Worm (Caenorhabditis elegans) whole organism, L3 larva: Measurements from ENCODE around the gene T26H5.8.

ENCODE experiments used
- R02D3.7 ChIP-seq: fragments of 150-350 bp; optimal IDR thresholded peaks from 2 replicates; lab custom pipeline; 2014; ENCODE audit warnings: missing biosample characterization, missing genetic modification characterization
- ZK546.5 ChIP-seq: sonication (generic microtip); optimal IDR thresholded peaks from 2 replicates; lab custom pipeline; 2017; ENCODE audit warnings: missing biosample characterization, missing genetic modification characterization
- aly-2 ChIP-seq: fragments of 150-350 bp; optimal IDR thresholded peaks from 2 replicates; lab custom pipeline; 2014; ENCODE audit warnings: missing biosample characterization, missing genetic modification characterization
- ama-1 ChIP-seq: fragments of 150-350 bp; optimal IDR thresholded peaks from 2 replicates; lab custom pipeline; 2018
- ceh-16 ChIP-seq: sonication (generic microtip); optimal IDR thresholded peaks from 2 replicates; lab custom pipeline; 2017; ENCODE audit warnings: missing biosample characterization, missing genetic modification characterization
- ceh-28 ChIP-seq: fragments of 150-350 bp; optimal IDR thresholded peaks from 2 replicates; lab custom pipeline; 2014; ENCODE audit warnings: missing biosample characterization, missing genetic modification reagents, missing genetic modification characterization
- ceh-82 ChIP-seq: fragments of 150-350 bp; optimal IDR thresholded peaks from 2 replicates; lab custom pipeline; 2014; ENCODE audit warnings: missing biosample characterization, missing genetic modification characterization
- ceh-9 ChIP-seq: sonication (generic microtip); optimal IDR thresholded peaks from 2 replicates; lab custom pipeline; 2018; ENCODE audit warnings: missing biosample characterization, missing genetic modification characterization
- daf-12 ChIP-seq: fragments of 150-350 bp; optimal IDR thresholded peaks from 2 replicates; lab custom pipeline; 2014; ENCODE audit warnings: missing biosample characterization, missing genetic modification reagents, missing genetic modification characterization
- egl-27 ChIP-seq: sonication (generic microtip); optimal IDR thresholded peaks from 4 replicates; lab custom pipeline; 2017; ENCODE audit warnings: missing biosample characterization, missing genetic modification reagents, missing genetic modification characterization
- egl-5 ChIP-seq: fragments of 150-350 bp; optimal IDR thresholded peaks from 2 replicates; lab custom pipeline; 2017; ENCODE audit warnings: missing biosample characterization, missing genetic modification reagents, missing genetic modification characterization, inconsistent platforms
- elt-1 ChIP-seq: fragments of 150-350 bp; optimal IDR thresholded peaks from 2 replicates; lab custom pipeline; 2014; ENCODE audit warnings: missing biosample characterization, missing genetic modification characterization
- elt-2 ChIP-seq: sonication (generic microtip); optimal IDR thresholded peaks from 2 replicates; lab custom pipeline; 2016; ENCODE audit warnings: missing genetic modification reagents, mild to moderate bottlenecking, missing genetic modification characterization, missing compliant biosample characterization
- eor-1 ChIP-seq, 2 experiments: fragments of 150-350 bp; optimal IDR thresholded peaks; 2 replicates each; lab custom pipeline; 2014 to 2018; ENCODE audit warnings: missing biosample characterization in 2 of 2, missing genetic modification characterization in 2 of 2
- fkh-10 ChIP-seq: sonication (generic microtip); optimal IDR thresholded peaks from 2 replicates; lab custom pipeline; 2017; ENCODE audit warnings: missing biosample characterization, missing genetic modification reagents, missing genetic modification characterization
- fos-1 ChIP-seq: fragments of 150-350 bp; optimal IDR thresholded peaks from 2 replicates; lab custom pipeline; 2014; ENCODE audit warnings: missing biosample characterization, missing genetic modification characterization
- hmg-11 ChIP-seq: sonication (generic microtip); optimal IDR thresholded peaks from 2 replicates; lab custom pipeline; 2016; ENCODE audit warnings: missing genetic modification characterization, missing compliant biosample characterization
- jun-1 ChIP-seq: fragments of 150-350 bp; optimal IDR thresholded peaks from 2 replicates; lab custom pipeline; 2014; ENCODE audit warnings: missing biosample characterization, missing genetic modification reagents, missing genetic modification characterization
- lin-15B ChIP-seq: fragments of 150-350 bp; optimal IDR thresholded peaks from 2 replicates; lab custom pipeline; 2014; ENCODE audit warnings: missing biosample characterization, missing genetic modification characterization
- lin-39 ChIP-seq: fragments of 150-350 bp; optimal IDR thresholded peaks from 2 replicates; lab custom pipeline; 2018; ENCODE audit warnings: missing biosample characterization, missing genetic modification reagents, missing genetic modification characterization
- lsy-12 ChIP-seq: sonication (generic microtip); optimal IDR thresholded peaks from 2 replicates; lab custom pipeline; 2016; ENCODE audit warnings: mild to moderate bottlenecking, missing genetic modification characterization, missing compliant biosample characterization
- mdl-1 ChIP-seq: fragments of 150-350 bp; optimal IDR thresholded peaks from 2 replicates; lab custom pipeline; 2014; ENCODE audit warnings: missing biosample characterization, missing genetic modification characterization
- mml-1 ChIP-seq: fragments of 150-350 bp; sonication (generic microtip); optimal IDR thresholded peaks from 3 replicates; lab custom pipeline; 2014; ENCODE audit warnings: missing biosample characterization, missing genetic modification characterization
- nfya-1 ChIP-seq: sonication (generic microtip); optimal IDR thresholded peaks from 2 replicates; lab custom pipeline; 2017; ENCODE audit warnings: missing genetic modification characterization, mild to moderate bottlenecking, missing compliant biosample characterization, antibody characterized with exemption, moderate library complexity; ENCODE audit not compliant: insufficient read depth
- nhr-11 ChIP-seq: fragments of 150-350 bp; optimal IDR thresholded peaks from 2 replicates; lab custom pipeline; 2014; ENCODE audit warnings: missing biosample characterization, missing genetic modification characterization
- nhr-12 ChIP-seq: fragments of 150-350 bp; optimal IDR thresholded peaks from 2 replicates; lab custom pipeline; 2014; ENCODE audit warnings: missing biosample characterization, missing genetic modification characterization
- nhr-23 ChIP-seq: fragments of 150-350 bp; optimal IDR thresholded peaks from 2 replicates; lab custom pipeline; 2014; ENCODE audit warnings: missing biosample characterization, missing genetic modification reagents, missing genetic modification characterization
- nhr-237 ChIP-seq: fragments of 150-350 bp; optimal IDR thresholded peaks from 2 replicates; lab custom pipeline; 2014; ENCODE audit warnings: missing biosample characterization, missing genetic modification characterization
- nhr-25 ChIP-seq: sonication (generic microtip); optimal IDR thresholded peaks from 2 replicates; lab custom pipeline; 2017; ENCODE audit warnings: missing biosample characterization, missing genetic modification characterization
- nhr-28 ChIP-seq: fragments of 150-350 bp; optimal IDR thresholded peaks from 2 replicates; lab custom pipeline; 2014; ENCODE audit warnings: missing biosample characterization, missing genetic modification characterization
- nhr-43 ChIP-seq: sonication (generic microtip); optimal IDR thresholded peaks from 2 replicates; lab custom pipeline; 2016; ENCODE audit warnings: mild to moderate bottlenecking, missing genetic modification characterization, missing compliant biosample characterization; ENCODE audit not compliant: poor library complexity, severe bottlenecking
- nhr-67 ChIP-seq: fragments of 150-350 bp; optimal IDR thresholded peaks from 2 replicates; lab custom pipeline; 2014; ENCODE audit warnings: missing biosample characterization, missing genetic modification characterization
- nhr-76 ChIP-seq: fragments of 150-350 bp; sonication (generic microtip); optimal IDR thresholded peaks from 5 replicates; lab custom pipeline; 2014; ENCODE audit warnings: missing biosample characterization, missing genetic modification characterization
- nhr-77 ChIP-seq: fragments of 150-350 bp; optimal IDR thresholded peaks from 2 replicates; lab custom pipeline; 2014; ENCODE audit warnings: missing biosample characterization, missing genetic modification characterization
- pha-4 ChIP-seq: fragments of 150-350 bp; optimal IDR thresholded peaks from 2 replicates; lab custom pipeline; 2014; ENCODE audit warnings: missing biosample characterization, missing genetic modification reagents, missing genetic modification characterization
- pqm-1 ChIP-seq: fragments of 150-350 bp; optimal IDR thresholded peaks from 2 replicates; lab custom pipeline; 2017; ENCODE audit warnings: missing biosample characterization, missing genetic modification characterization, inconsistent platforms
- sea-2 ChIP-seq: fragments of 150-350 bp; sonication (generic microtip); optimal IDR thresholded peaks from 4 replicates; lab custom pipeline; 2014; ENCODE audit warnings: missing biosample characterization, missing genetic modification reagents, missing genetic modification characterization
- skn-1 ChIP-seq: fragments of 150-350 bp; optimal IDR thresholded peaks from 2 replicates; lab custom pipeline; 2014; ENCODE audit warnings: missing biosample characterization, missing genetic modification characterization
- snpc-4 ChIP-seq: fragments of 150-350 bp; optimal IDR thresholded peaks from 2 replicates; lab custom pipeline; 2014; ENCODE audit warnings: missing biosample characterization, missing genetic modification characterization
- tbx-2 ChIP-seq: sonication (generic microtip); optimal IDR thresholded peaks from 2 replicates; lab custom pipeline; 2016; ENCODE audit warnings: mild to moderate bottlenecking, missing genetic modification characterization, missing compliant biosample characterization
- unc-62 ChIP-seq: fragments of 150-350 bp; sonication (generic microtip); optimal IDR thresholded peaks from 4 replicates; lab custom pipeline; 2014; ENCODE audit warnings: missing biosample characterization, missing genetic modification reagents, missing genetic modification characterization
- zag-1 ChIP-seq: fragments of 150-350 bp; optimal IDR thresholded peaks from 2 replicates; lab custom pipeline; 2014; ENCODE audit warnings: missing biosample characterization, missing genetic modification characterization
- ztf-4 ChIP-seq: fragments of 150-350 bp; optimal IDR thresholded peaks from 2 replicates; lab custom pipeline; 2014; ENCODE audit warnings: missing biosample characterization, missing genetic modification characterization

Gene T26H5.8

ce11 chrV:15478597-15478996, 46.1 kb upstream of the T26H5.8 start, which contains the start of gene C06B8.2:
Gene C06B8.2 (minus strand): TSS chrV:15478749.
- TF ChIP-seq R02D3.7 (no peak), elt-2 (peak; percentile 40), mdl-1 (no peak), pha-4 (peak; percentile 52), ceh-16 (no peak), pqm-1 (tag; lab: Kevin White, UChicago) (peak; percentile 54), egl-5 (tag; lab: Kevin White, UChicago) (no peak), elt-1 (no peak)

ce11 chrV:15471029-15471428, 38.5 kb upstream of the T26H5.8 start, which contains the start of gene dpf-1:
Gene dpf-1 (plus strand): TSS chrV:15471329.
- TF ChIP-seq ztf-4 (no peak), aly-2 (tag; lab: Kevin White, UChicago) (no peak), mml-1 (no peak), ZK546.5 (tag; lab: Kevin White, UChicago) (no peak), nhr-67 (tag; lab: Kevin White, UChicago) (no peak), eor-1 (tag; optimal IDR thresholded peaks at IDR 0.05; lab: Kevin White, UChicago) (no peak), lin-15B (tag; lab: Kevin White, UChicago) (no peak), nhr-25 (tag; lab: Kevin White, UChicago) (no peak), lin-39 (tag; lab: Kevin White, UChicago) (no peak), ama-1 (lab: Kevin White, UChicago) (no peak), sea-2 (no peak), nhr-12 (tag; lab: Kevin White, UChicago) (no peak), fkh-10 (no peak), skn-1 (no peak), nhr-77 (no peak), snpc-4 (tag; lab: Kevin White, UChicago) (no peak)
- TF ChIP-seq, all 47 proteins: peak for 0

ce11 chrV:15466719-15467118, 34.2 kb upstream of the T26H5.8 start:
- no peak for TF ChIP-seq nhr-11 (tag; lab: Kevin White, UChicago)
- no peak for TF ChIP-seq mdl-1
- TF ChIP-seq ceh-28 (tag; lab: Kevin White, UChicago) = no peak
- TF ChIP-seq nhr-76 = no peak
- TF ChIP-seq, all 47 proteins: peak for 0

ce11 chrV:15466017-15466416, 33.5 kb upstream of the T26H5.8 start:
- TF ChIP-seq mml-1 = no peak
- no peak for TF ChIP-seq fos-1
- TF ChIP-seq nhr-237 (tag; lab: Kevin White, UChicago) = no peak
- no peak for TF ChIP-seq nhr-28 (tag; lab: Kevin White, UChicago)
- no peak for TF ChIP-seq pqm-1 (tag; lab: Kevin White, UChicago)
- no peak for TF ChIP-seq lin-15B (tag; lab: Kevin White, UChicago)
- TF ChIP-seq nhr-11 (tag; lab: Kevin White, UChicago) = no peak
- TF ChIP-seq ZK546.5 (tag; lab: Kevin White, UChicago) = no peak
- TF ChIP-seq jun-1 = no peak
- TF ChIP-seq mdl-1 = no peak

- no peak for TF ChIP-seq ceh-16
- TF ChIP-seq lin-39 (tag; lab: Kevin White, UChicago) = peak; percentile 63
- TF ChIP-seq tbx-2 (tag; lab: Kevin White, UChicago) = peak; percentile 85
- no peak for TF ChIP-seq unc-62 (GFP tag; lab: Kevin White, UChicago)
- no peak for TF ChIP-seq pha-4
- peak; percentile 68 for TF ChIP-seq pqm-1 (tag; lab: Kevin White, UChicago)
- peak; percentile 76 for TF ChIP-seq nhr-43
- no peak for TF ChIP-seq daf-12 (tag; lab: Kevin White, UChicago)
- TF ChIP-seq nhr-237 (tag; lab: Kevin White, UChicago) = no peak
- no peak for TF ChIP-seq ZK546.5 (tag; lab: Kevin White, UChicago)
- TF ChIP-seq lsy-12 (tag; lab: Kevin White, UChicago) = peak; percentile 71
- TF ChIP-seq jun-1 = peak; percentile 90
- TF ChIP-seq hmg-11 (tag; lab: Kevin White, UChicago) = peak; percentile 56
- TF ChIP-seq elt-2 = peak; percentile 85
- no peak for TF ChIP-seq elt-1
- TF ChIP-seq ama-1 (lab: Kevin White, UChicago) = no peak
- no peak for TF ChIP-seq sea-2
- TF ChIP-seq ztf-4 = no peak
- TF ChIP-seq ceh-82 (tag; lab: Kevin White, UChicago) = peak; percentile 40
- peak; percentile 14 for TF ChIP-seq nhr-11 (tag; lab: Kevin White, UChicago)
- no peak for TF ChIP-seq mml-1
- TF ChIP-seq nhr-67 (tag; lab: Kevin White, UChicago) = no peak
- TF ChIP-seq skn-1 = peak; percentile 70
- peak; percentile 11 for TF ChIP-seq mdl-1
- TF ChIP-seq R02D3.7 = peak; percentile 54
- no peak for TF ChIP-seq nfya-1 (tag; lab: Kevin White, UChicago)
- TF ChIP-seq egl-27 (tag; lab: Kevin White, UChicago) = peak; percentile 82
- TF ChIP-seq nhr-28 (tag; lab: Kevin White, UChicago) = no peak
- TF ChIP-seq ceh-9 = no peak
- peak; percentile 81 for TF ChIP-seq nhr-23
- TF ChIP-seq egl-5 (tag; lab: Kevin White, UChicago) = no peak
- TF ChIP-seq zag-1 (tag; lab: Kevin White, UChicago) = no peak
Measured at ce11 chrV:15465032-15465727, 32.7 kb upstream of the T26H5.8 start, which contains the start of gene pqn-71. Gene pqn-71 (plus strand): TSS chrV:15465677.
